Fruit fly (Drosophila melanogaster) whole organism: ENCODE measurements around the gene His3.3B.

Experiments
- CG8478 ChIP-seq: fragments of >200 bp; optimal IDR thresholded peaks from 2 replicates; lab custom pipeline; 2018; ENCODE audit warnings: inconsistent platforms
- Dll ChIP-seq: fragments of >200 bp; optimal IDR thresholded peaks from 2 replicates; lab custom pipeline; 2017
- EcR ChIP-seq, 2 experiments: fragments of >200 bp; optimal IDR thresholded peaks; 2 replicates each; lab custom pipeline; 2017; ENCODE audit warnings: missing biosample characterization in 2 of 2, missing genetic modification characterization in 2 of 2, missing genetic modification reagents in 2 of 2
- pan ChIP-seq: fragments of >200 bp; optimal IDR thresholded peaks from 2 replicates; lab custom pipeline; 2017
- psq ChIP-seq: fragments of >200 bp; optimal IDR thresholded peaks from 2 replicates; lab custom pipeline; 2017
- usp ChIP-seq: fragments of >200 bp; optimal IDR thresholded peaks from 2 replicates; lab custom pipeline; 2017; ENCODE audit warnings: missing biosample characterization, missing genetic modification characterization, mixed read lengths

- no peak for TF ChIP-seq pan
- no peak for TF ChIP-seq Dll (lab: Kevin White, UChicago)
- no peak for TF ChIP-seq psq (lab: Kevin White, UChicago)
- no peak for TF ChIP-seq CG8478
- TF ChIP-seq EcR (GFP tag; optimal IDR thresholded peaks at IDR 0.05; lab: Kevin White, UChicago), result no peak
- no peak for TF ChIP-seq usp (GFP tag; lab: Kevin White, UChicago)
Observed at dm6 chrX:9134241-9134849, 22.1 kb downstream of the His3.3B start.
